Fruit fly (Drosophila melanogaster) whole organism, prepupa: ENCODE results near the gene bwa.
A peak's percentile ranks its signal among the peaks of the same experiment; 100 is the strongest.

Source experiments
- Blimp-1 ChIP-seq: fragments of 200-800 bp; sonication (Bioruptor generic); optimal IDR thresholded peaks from 3 replicates; lab custom pipeline; 2017; ENCODE audit warnings: missing biosample characterization, missing genetic modification characterization, mild to moderate bottlenecking, moderate library complexity, missing genetic modification reagents
- CG10631 ChIP-seq: fragments of 200-800 bp; sonication (Bioruptor generic); optimal IDR thresholded peaks from 2 replicates; lab custom pipeline; 2016; ENCODE audit warnings: missing biosample characterization, missing genetic modification characterization
- CG11294 ChIP-seq: fragments of 200-800 bp; sonication (Bioruptor generic); IDR thresholded peaks from 2 replicates; pipeline ENCODE4 v1.3.6; 2022; ENCODE audit warnings: missing biosample characterization, missing genetic modification characterization
- CG11762 ChIP-seq: fragments of 200-800 bp; sonication (Bioruptor generic); optimal IDR thresholded peaks from 3 replicates; lab custom pipeline; 2016; ENCODE audit warnings: missing biosample characterization, missing genetic modification characterization; ENCODE audit not compliant: insufficient read depth
- CG15336 ChIP-seq: fragments of 200-800 bp; sonication (Bioruptor generic); IDR thresholded peaks from 2 replicates; pipeline ENCODE4 v1.3.6; 2022; ENCODE audit warnings: missing biosample characterization, missing genetic modification characterization
- CG1621 ChIP-seq: fragments of 200-800 bp; sonication (Bioruptor generic); optimal IDR thresholded peaks from 3 replicates; lab custom pipeline; 2018; ENCODE audit warnings: missing biosample characterization, mild to moderate bottlenecking, missing genetic modification characterization
- CG16779 ChIP-seq: fragments of 200-800 bp; sonication (Bioruptor generic); optimal IDR thresholded peaks from 3 replicates; lab custom pipeline; 2017; ENCODE audit warnings: missing biosample characterization, mild to moderate bottlenecking, missing genetic modification characterization
- CG3032 ChIP-seq: fragments of 200-800 bp; optimal IDR thresholded peaks from 2 replicates; lab custom pipeline; 2019; ENCODE audit warnings: missing biosample characterization, mild to moderate bottlenecking, missing genetic modification characterization, moderate library complexity
- CG31627 ChIP-seq: fragments of 200-800 bp; sonication (Bioruptor generic); optimal IDR thresholded peaks from 3 replicates; lab custom pipeline; 2016; ENCODE audit warnings: missing biosample characterization, missing genetic modification characterization
- CG32006 ChIP-seq: fragments of 200-800 bp; sonication (Bioruptor generic); optimal IDR thresholded peaks from 3 replicates; lab custom pipeline; 2017; ENCODE audit warnings: missing biosample characterization, mild to moderate bottlenecking, missing genetic modification characterization
- CG34406 ChIP-seq: fragments of 200-800 bp; sonication (Bioruptor generic); optimal IDR thresholded peaks from 3 replicates; lab custom pipeline; 2016; ENCODE audit warnings: missing biosample characterization, missing genetic modification characterization
- CG3919 ChIP-seq: fragments of 200-800 bp; sonication (Bioruptor generic); optimal IDR thresholded peaks from 3 replicates; lab custom pipeline; 2016; ENCODE audit warnings: missing biosample characterization, missing genetic modification characterization
- CG4318 ChIP-seq: fragments of 200-800 bp; sonication (Bioruptor generic); optimal IDR thresholded peaks from 3 replicates; lab custom pipeline; 2017; ENCODE audit warnings: missing biosample characterization, mild to moderate bottlenecking, missing genetic modification characterization
- CG6276 ChIP-seq: fragments of 200-800 bp; sonication (Bioruptor generic); optimal IDR thresholded peaks from 2 replicates; lab custom pipeline; 2017; ENCODE audit warnings: missing biosample characterization, mild to moderate bottlenecking, missing genetic modification characterization
- CG6792 ChIP-seq: fragments of 200-800 bp; sonication (Bioruptor generic); optimal IDR thresholded peaks from 3 replicates; lab custom pipeline; 2016; ENCODE audit warnings: missing biosample characterization, missing genetic modification characterization
- CG6808 ChIP-seq: fragments of 200-800 bp; sonication (Bioruptor generic); optimal IDR thresholded peaks from 3 replicates; lab custom pipeline; 2017; ENCODE audit warnings: missing biosample characterization, missing genetic modification characterization, mild to moderate bottlenecking, moderate library complexity, missing genetic modification reagents
- CG6854 ChIP-seq: fragments of 200-800 bp; sonication (Bioruptor generic); optimal IDR thresholded peaks from 2 replicates; lab custom pipeline; 2017; ENCODE audit warnings: missing biosample characterization, mild to moderate bottlenecking, missing genetic modification characterization
- CG7368 ChIP-seq: fragments of 200-800 bp; sonication (Bioruptor generic); optimal IDR thresholded peaks from 3 replicates; lab custom pipeline; 2016; ENCODE audit warnings: missing biosample characterization, missing genetic modification characterization
- CG8119 ChIP-seq: fragments of 200-800 bp; sonication (Bioruptor generic); IDR thresholded peaks from 3 replicates; pipeline ENCODE4 v1.3.6; 2022; ENCODE audit warnings: missing biosample characterization, missing genetic modification characterization
- CG8319 ChIP-seq: fragments of 200-800 bp; sonication (Bioruptor generic); optimal IDR thresholded peaks from 3 replicates; lab custom pipeline; 2016; ENCODE audit warnings: missing biosample characterization, missing genetic modification characterization
- CG8632 ChIP-seq: fragments of 200-800 bp; sonication (Bioruptor generic); optimal IDR thresholded peaks from 3 replicates; lab custom pipeline; 2016; ENCODE audit warnings: missing biosample characterization, missing genetic modification characterization
- CG9139 ChIP-seq: fragments of 200-800 bp; sonication (Bioruptor generic); optimal IDR thresholded peaks from 3 replicates; lab custom pipeline; 2017; ENCODE audit warnings: missing biosample characterization, mild to moderate bottlenecking, missing genetic modification characterization
- Eip78C ChIP-seq: fragments of 200-800 bp; sonication (Bioruptor generic); peaks from one replicate; lab custom pipeline; 2016; ENCODE audit warnings: missing biosample characterization, missing genetic modification characterization
- Ets96B ChIP-seq: fragments of 200-800 bp; optimal IDR thresholded peaks from 2 replicates; lab custom pipeline; 2019; ENCODE audit warnings: missing biosample characterization, mild to moderate bottlenecking, missing genetic modification characterization, moderate library complexity
- Gug ChIP-seq: fragments of 200-800 bp; sonication (Bioruptor generic); IDR thresholded peaks from 2 replicates; pipeline ENCODE4 v1.3.6; 2022; ENCODE audit warnings: missing biosample characterization, missing genetic modification characterization
- Hr38 ChIP-seq: sonication (Bioruptor generic); optimal IDR thresholded peaks from 2 replicates; lab custom pipeline; 2016; ENCODE audit warnings: missing biosample characterization, missing genetic modification characterization
- Hr39 ChIP-seq: fragments of 200-800 bp; sonication (Bioruptor generic); optimal IDR thresholded peaks from 2 replicates; lab custom pipeline; 2016; ENCODE audit warnings: missing biosample characterization, missing genetic modification characterization
- Hr4 ChIP-seq: fragments of 200-800 bp; sonication (Bioruptor generic); optimal IDR thresholded peaks from 3 replicates; lab custom pipeline; 2016; ENCODE audit warnings: missing biosample characterization, missing genetic modification characterization
- Lpt ChIP-seq: fragments of 200-800 bp; sonication (Bioruptor generic); optimal IDR thresholded peaks from 3 replicates; lab custom pipeline; 2016; ENCODE audit warnings: missing biosample characterization, missing genetic modification characterization
- OdsH ChIP-seq: fragments of 200-800 bp; sonication (Bioruptor generic); optimal IDR thresholded peaks from 3 replicates; lab custom pipeline; 2016; ENCODE audit warnings: missing biosample characterization, missing genetic modification characterization
- Smox ChIP-seq: fragments of 200-800 bp; sonication (Bioruptor generic); optimal IDR thresholded peaks from 3 replicates; lab custom pipeline; 2016; ENCODE audit warnings: missing biosample characterization, missing genetic modification characterization
- Sox14 ChIP-seq: fragments of 200-800 bp; sonication (Bioruptor generic); optimal IDR thresholded peaks from 3 replicates; lab custom pipeline; 2016; ENCODE audit warnings: missing biosample characterization, missing genetic modification characterization
- Sox15 ChIP-seq: fragments of 200-800 bp; sonication (Bioruptor generic); optimal IDR thresholded peaks from 3 replicates; lab custom pipeline; 2016; ENCODE audit warnings: missing biosample characterization, missing genetic modification characterization
- achi ChIP-seq: fragments of 200-800 bp; sonication (Bioruptor generic); optimal IDR thresholded peaks from 3 replicates; lab custom pipeline; 2016; ENCODE audit warnings: missing biosample characterization, missing genetic modification characterization
- acj6 ChIP-seq: fragments of 200-800 bp; sonication (Bioruptor generic); optimal IDR thresholded peaks from 3 replicates; lab custom pipeline; 2016; ENCODE audit warnings: missing biosample characterization, missing genetic modification characterization
- eg ChIP-seq: fragments of 200-800 bp; sonication (Bioruptor generic); IDR thresholded peaks from 3 replicates; pipeline ENCODE4 v1.3.6; 2022; ENCODE audit warnings: missing biosample characterization, missing genetic modification characterization
- esn ChIP-seq: fragments of 200-800 bp; sonication (Bioruptor generic); optimal IDR thresholded peaks from 2 replicates; lab custom pipeline; 2016; ENCODE audit warnings: missing biosample characterization, mild to moderate bottlenecking, missing genetic modification characterization, moderate library complexity
- fkh ChIP-seq: fragments of 200-800 bp; sonication (Bioruptor generic); optimal IDR thresholded peaks from 3 replicates; lab custom pipeline; 2017; ENCODE audit warnings: missing biosample characterization, mild to moderate bottlenecking, missing genetic modification characterization, moderate library complexity
- lz ChIP-seq: fragments of 200-800 bp; sonication (Bioruptor generic); optimal IDR thresholded peaks from 3 replicates; lab custom pipeline; 2016; ENCODE audit warnings: missing biosample characterization, missing genetic modification characterization
- pdm3 ChIP-seq: fragments of 200-800 bp; sonication (Bioruptor generic); optimal IDR thresholded peaks from 3 replicates; lab custom pipeline; 2016; ENCODE audit warnings: missing biosample characterization, missing genetic modification characterization
- spab ChIP-seq: fragments of 200-800 bp; sonication (Bioruptor generic); optimal IDR thresholded peaks from 2 replicates; lab custom pipeline; 2017; ENCODE audit warnings: missing biosample characterization, mild to moderate bottlenecking, missing genetic modification characterization, missing genetic modification reagents
- svp ChIP-seq: fragments of 200-800 bp; sonication (Bioruptor generic); peaks from one replicate; lab custom pipeline; 2016; ENCODE audit warnings: missing biosample characterization, missing genetic modification characterization
- topi ChIP-seq: fragments of 200-800 bp; sonication (Bioruptor generic); optimal IDR thresholded peaks from 3 replicates; lab custom pipeline; 2016; ENCODE audit warnings: missing biosample characterization, missing genetic modification characterization
- vri ChIP-seq: fragments of 200-800 bp; sonication (Bioruptor generic); optimal IDR thresholded peaks from 3 replicates; lab custom pipeline; 2016; ENCODE audit warnings: missing biosample characterization, mild to moderate bottlenecking, missing genetic modification characterization

The bwa gene

dm6 chr2L:20082155-20082964 is 16.2 kb downstream of the bwa start:
- TF ChIP-seq CG15336 (GFP tag; lab: Robert Waterston, UW) (0 out of 2 replicates have a peak, but pooled peaks have one; percentile 20), CG31627 (GFP tag; lab: Kevin White, UChicago) (no peak), svp (GFP tag; lab: Kevin White, UChicago) (peak; percentile 12), Sox14 (GFP tag; lab: Kevin White, UChicago) (peak; percentile 25), CG6808 (GFP tag; lab: Kevin White, UChicago) (peak; percentile 9), Eip78C (peak; percentile 63), CG1621 (tag; lab: Kevin White, UChicago) (no peak), fkh (GFP tag; lab: Kevin White, UChicago) (peak; percentile 32), CG8632 (no peak), pdm3 (peak; percentile 1)
- TF ChIP-seq, all 60 proteins: peak for 7

DNA sequence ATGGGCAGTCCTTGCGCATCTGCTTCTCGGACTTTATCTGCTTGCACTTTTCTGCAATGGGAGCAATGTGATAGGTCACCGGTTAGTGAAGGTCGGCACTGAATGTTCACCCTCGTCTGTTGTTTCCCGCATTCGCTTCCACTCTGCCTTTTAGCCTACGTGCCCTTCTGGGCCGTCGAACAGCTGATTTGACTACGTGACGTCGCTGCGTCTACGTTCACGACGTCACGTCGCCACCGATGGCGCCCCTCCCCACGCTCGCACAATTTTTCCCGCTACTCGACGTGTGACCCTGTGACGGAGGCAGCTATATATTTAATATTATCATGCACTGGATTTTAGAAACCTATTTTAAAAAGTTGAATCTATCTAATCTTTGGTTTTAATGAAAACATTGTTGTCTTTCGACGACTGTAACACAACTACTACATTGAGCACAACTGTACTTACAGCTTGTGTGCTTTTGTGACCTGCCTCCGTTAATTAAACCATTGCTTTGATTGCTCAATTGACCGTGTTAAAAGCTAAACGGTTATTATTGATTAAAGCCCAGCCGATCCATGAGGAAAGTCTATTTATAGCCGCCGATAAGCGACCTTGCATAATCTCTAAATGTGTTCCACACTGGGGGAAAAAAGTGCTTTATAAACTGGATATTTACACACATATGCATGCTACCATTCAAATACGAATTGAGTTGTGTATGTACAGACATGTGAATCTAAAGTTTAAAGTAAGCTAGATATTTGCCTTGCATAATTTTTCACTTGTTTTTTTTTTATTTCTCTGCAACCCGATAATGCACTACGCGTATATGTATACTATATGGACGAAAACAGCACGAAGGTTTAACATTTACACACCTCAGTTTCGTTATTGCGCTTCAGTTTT is 17.0 kb downstream of the bwa start:
- TF ChIP-seq CG8119 (GFP tag; lab: Robert Waterston, UW) (peak; percentile 46), eg (GFP tag; lab: Robert Waterston, UW) (0 out of 3 replicates have a peak, but pooled peaks have one; percentile 36), CG3919 (no peak), CG34406 (GFP tag; lab: Kevin White, UChicago) (peak; percentile 35), achi (peak; percentile 8), pdm3 (peak; percentile 54), CG32006 (peak; percentile 49), CG4318 (GFP tag; lab: Kevin White, UChicago) (no peak), spab (GFP tag; lab: Kevin White, UChicago) (peak; percentile 7), svp (GFP tag; lab: Kevin White, UChicago) (peak; percentile 82), Gug (GFP tag; lab: Robert Waterston, UW) (0 out of 2 replicates have a peak, but pooled peaks have one; percentile 20), CG16779 (peak; percentile 1), CG31627 (GFP tag; lab: Kevin White, UChicago) (peak; percentile 40), CG10631 (GFP tag; lab: Kevin White, UChicago) (no peak), CG15336 (GFP tag; lab: Robert Waterston, UW) (peak; percentile 45; the same call in 1 of the 2 replicates), CG7368 (GFP tag; lab: Kevin White, UChicago) (no peak), Ets96B (tag; lab: Kevin White, UChicago) (peak; percentile 2), CG6854 (GFP tag; lab: Kevin White, UChicago) (no peak), acj6 (GFP tag; lab: Kevin White, UChicago) (peak; percentile 58), CG11294 (GFP tag; lab: Robert Waterston, UW) (no peak), esn (GFP tag; lab: Kevin White, UChicago) (peak; percentile 52), Hr39 (GFP tag; lab: Kevin White, UChicago) (peak; percentile 62), CG8632 (peak; percentile 42), CG9139 (GFP tag; lab: Kevin White, UChicago) (no peak), Hr38 (GFP tag; lab: Kevin White, UChicago) (no peak), Lpt (GFP tag; lab: Kevin White, UChicago) (no peak), OdsH (GFP tag; lab: Kevin White, UChicago) (peak; percentile 54), CG8319 (GFP tag; lab: Kevin White, UChicago) (peak; percentile 17), Blimp-1 (no peak), Hr4 (peak; percentile 5), vri (peak; percentile 89), CG11762 (GFP tag; lab: Kevin White, UChicago) (peak; percentile 29), Eip78C (peak; percentile 77), CG6276 (GFP tag; lab: Kevin White, UChicago) (no peak), CG3032 (tag; lab: Kevin White, UChicago) (peak; percentile 26), topi (peak; percentile 30), fkh (GFP tag; lab: Kevin White, UChicago) (peak; percentile 24), Smox (GFP tag; lab: Kevin White, UChicago) (peak; percentile 43), CG6808 (GFP tag; lab: Kevin White, UChicago) (peak; percentile 12), CG6792 (GFP tag; lab: Kevin White, UChicago) (peak; percentile 29), lz (GFP tag; lab: Kevin White, UChicago) (peak; percentile 42), Sox14 (GFP tag; lab: Kevin White, UChicago) (peak; percentile 23), Sox15 (GFP tag; lab: Kevin White, UChicago) (peak; percentile 28)
